Worm (Caenorhabditis elegans): ENCODE results near the gene clc-17.

clc-17 gene

ce11 chrX:11064799-11065198 lies 42.4 kb upstream of the clc-17 start, which contains the start of gene lpr-4:
TSS of gene lpr-4 (plus strand) at chrX:11065126.
- TF ChIP-seq ceh-100 (GFP tag; IDR thresholded peaks at IDR 0.05) (no peak), mxl-1 (tag; optimal IDR thresholded peaks at IDR 0.05) (no peak), rcor-1 (GFP tag; IDR thresholded peaks at IDR 0.05) (no peak), ztf-6 (GFP tag; IDR thresholded peaks at IDR 0.05) (no peak), F57A8.1 (GFP tag; optimal IDR thresholded peaks at IDR 0.05) (no peak)

- TF ChIP-seq lir-1 (GFP tag; conservative IDR thresholded peaks at IDR 0.05) (no peak), cebp-1 (GFP tag; IDR thresholded peaks at IDR 0.05) (no peak), cebp-1 (tag; optimal IDR thresholded peaks at IDR 0.05) (no peak), Y95B8A.8 (GFP tag; IDR thresholded peaks at IDR 0.05) (no peak), ztf-22 (GFP tag; optimal IDR thresholded peaks at IDR 0.05) (no peak), snpc-4 (GFP tag; optimal IDR thresholded peaks at IDR 0.05) (no peak), snpc-4 (tag; optimal IDR thresholded peaks at IDR 0.05) (no peak), ztf-26 (tag; optimal IDR thresholded peaks at IDR 0.05) (no peak), him-1 (tag; optimal IDR thresholded peaks at IDR 0.05) (no peak), chd-7 (tag; optimal IDR thresholded peaks at IDR 0.05) (no peak), fkh-3 (tag; optimal IDR thresholded peaks at IDR 0.05) (no peak), mxl-1 (tag; optimal IDR thresholded peaks at IDR 0.05) (no peak)
Observed at ce11 chrX:11067256-11067655, 39.9 kb upstream of the clc-17 start.

DNA sequence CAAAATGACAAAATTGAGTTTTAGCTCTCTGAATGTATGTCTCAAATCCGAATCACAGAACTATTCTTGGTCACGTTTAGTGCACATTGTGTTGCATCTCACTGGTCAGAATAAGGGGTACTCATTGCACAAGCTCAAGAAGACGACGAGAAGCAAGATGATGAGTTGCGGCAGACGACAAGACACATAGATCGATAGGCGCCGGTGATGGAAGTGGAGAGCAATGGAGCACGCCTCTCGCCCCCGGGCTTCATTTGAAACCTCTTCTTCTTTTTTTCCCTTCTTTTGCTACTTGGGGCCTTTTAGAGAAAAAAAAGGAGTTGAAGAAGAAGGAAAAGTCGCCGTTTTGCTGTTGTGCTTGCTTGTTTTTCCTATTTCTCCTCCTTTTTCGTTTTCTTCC lies 38.8 kb upstream of the clc-17 start, which contains the start of gene apt-9:
Gene apt-9, plus strand, starts transcription at position 194 of the 400 bp plus-strand sequence.
- TF ChIP-seq somi-1 (GFP tag; optimal IDR thresholded peaks at IDR 0.05) (no peak), let-607 (tag; optimal IDR thresholded peaks at IDR 0.05) (no peak), snpc-4 (GFP tag; optimal IDR thresholded peaks at IDR 0.05) (no peak), snpc-4 (tag; optimal IDR thresholded peaks at IDR 0.05) (no peak), F33H1.4 (GFP tag; IDR thresholded peaks at IDR 0.05) (no peak), T07F8.4 (tag; optimal IDR thresholded peaks at IDR 0.05) (no peak), K12H6.12 (tag; optimal IDR thresholded peaks at IDR 0.05) (peak; percentile 20), dox-1 (GFP tag; IDR thresholded peaks at IDR 0.05) (no peak), ceh-91 (GFP tag; IDR thresholded peaks at IDR 0.05) (no peak), ama-1 (optimal IDR thresholded peaks at IDR 0.05) (no peak), ama-1 (GFP tag; optimal IDR thresholded peaks at IDR 0.05) (no peak), Y79H2A.3 (GFP tag; conservative IDR thresholded peaks at IDR 0.05) (no peak), lir-1 (GFP tag; conservative IDR thresholded peaks at IDR 0.05) (no peak), dpff-1 (tag; optimal IDR thresholded peaks at IDR 0.05) (no peak), Y53F4B.3 (GFP tag; IDR thresholded peaks at IDR 0.05) (no peak), zfh-2 (GFP tag; conservative IDR thresholded peaks at IDR 0.05) (peak; percentile 59)

DNA sequence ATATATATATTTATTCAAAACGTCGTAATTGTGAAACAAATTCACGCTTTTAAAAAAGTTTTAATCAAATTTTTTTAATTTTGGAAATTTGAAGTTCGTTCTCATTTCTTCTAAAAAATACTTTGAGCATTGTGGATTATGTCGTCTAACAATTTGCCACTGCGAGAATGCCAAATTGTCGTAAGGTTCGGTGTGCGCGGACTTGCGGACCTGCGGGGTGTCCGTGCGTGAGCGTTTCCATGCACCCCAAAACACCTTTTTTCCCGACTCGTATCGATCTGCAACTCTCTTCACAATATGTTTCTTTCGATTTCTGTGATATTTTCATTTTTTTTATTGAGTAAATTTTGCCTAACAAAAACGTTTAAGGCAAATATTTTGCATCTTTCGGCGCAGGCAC lies 34.5 kb upstream of the clc-17 start:
- TF ChIP-seq pbrm-1 (GFP tag; IDR thresholded peaks at IDR 0.05) (no peak), nhr-90 (tag; optimal IDR thresholded peaks at IDR 0.05) (no peak), hlh-26 (GFP tag; conservative IDR thresholded peaks at IDR 0.05) (no peak), nhr-80 (tag; optimal IDR thresholded peaks at IDR 0.05) (no peak), ZK185.1 (tag; optimal IDR thresholded peaks at IDR 0.05; ENCODE audit: poor library complexity, severe bottlenecking) (no peak), F10E7.11 (tag; optimal IDR thresholded peaks at IDR 0.05) (no peak), dox-1 (GFP tag; IDR thresholded peaks at IDR 0.05) (no peak), mel-28 (tag; optimal IDR thresholded peaks at IDR 0.05; ENCODE audit: borderline replicate concordance) (no peak), atf-7 (tag; optimal IDR thresholded peaks at IDR 0.05) (no peak), B0261.1 (tag; optimal IDR thresholded peaks at IDR 0.05) (no peak), hrde-1 (tag; optimal IDR thresholded peaks at IDR 0.05; ENCODE audit: borderline replicate concordance) (no peak), snpc-3.4 (tag; optimal IDR thresholded peaks at IDR 0.05) (no peak), ceh-40 (GFP tag; IDR thresholded peaks at IDR 0.05) (no peak), madf-3 (GFP tag; IDR thresholded peaks at IDR 0.05) (no peak)
